Fruit fly (Drosophila melanogaster) whole organism, embryonic: ENCODE data around the gene CG2816.

Experiments used
- ATbp ChIP-seq: fragments of 200-800 bp; sonication (Bioruptor generic); optimal IDR thresholded peaks from 2 replicates; lab custom pipeline; 2017; ENCODE audit warnings: missing biosample characterization, mild to moderate bottlenecking, missing genetic modification characterization, missing genetic modification reagents
- BEAF-32 ChIP-seq: fragments of 200-800 bp; sonication (Bioruptor generic); optimal IDR thresholded peaks from 3 replicates; lab custom pipeline; 2017; ENCODE audit warnings: missing biosample characterization, missing genetic modification characterization, mild to moderate bottlenecking, moderate library complexity, missing genetic modification reagents
- C15 ChIP-seq: fragments of 200-800 bp; sonication (Bioruptor generic); IDR thresholded peaks from 3 replicates; pipeline ENCODE4 v1.3.6; 2022; ENCODE audit warnings: missing biosample characterization, missing genetic modification characterization
- CG1024 ChIP-seq: fragments of 200-800 bp; sonication (Bioruptor generic); IDR thresholded peaks from 2 replicates; pipeline ENCODE4 v1.3.6; 2022; ENCODE audit warnings: missing biosample characterization, missing genetic modification characterization
- CG10431 ChIP-seq: fragments of 200-800 bp; sonication (Bioruptor generic); optimal IDR thresholded peaks from 3 replicates; lab custom pipeline; 2018; ENCODE audit warnings: missing biosample characterization, mild to moderate bottlenecking, missing genetic modification characterization
- CG11085 ChIP-seq: fragments of 200-800 bp; sonication (Bioruptor generic); IDR thresholded peaks from 2 replicates; pipeline ENCODE4 v1.3.6; 2022; ENCODE audit warnings: missing biosample characterization, missing genetic modification characterization
- CG11093 ChIP-seq: fragments of 200-800 bp; sonication (Bioruptor generic); IDR thresholded peaks from 3 replicates; pipeline ENCODE4 v1.3.6; 2022; ENCODE audit warnings: missing biosample characterization, missing genetic modification characterization
- CG12299 ChIP-seq: fragments of 200-800 bp; sonication (Bioruptor generic); optimal IDR thresholded peaks from 2 replicates; lab custom pipeline; 2018; ENCODE audit warnings: missing biosample characterization, mild to moderate bottlenecking, missing genetic modification characterization
- CG12391 ChIP-seq: fragments of 200-800 bp; sonication (Bioruptor generic); optimal IDR thresholded peaks from 3 replicates; lab custom pipeline; 2018; ENCODE audit warnings: missing biosample characterization, mild to moderate bottlenecking, missing genetic modification characterization, moderate library complexity
- CG1832 ChIP-seq: fragments of 200-800 bp; sonication (Bioruptor generic); optimal IDR thresholded peaks from 2 replicates; lab custom pipeline; 2017; ENCODE audit warnings: missing biosample characterization, mild to moderate bottlenecking, missing genetic modification characterization, inconsistent platforms
- CG2202 ChIP-seq: fragments of 200-800 bp; sonication (Bioruptor generic); optimal IDR thresholded peaks from 2 replicates; lab custom pipeline; 2018; ENCODE audit warnings: missing biosample characterization, mild to moderate bottlenecking, missing genetic modification characterization
- CG31441 ChIP-seq: fragments of 200-800 bp; sonication (Bioruptor generic); IDR thresholded peaks from 2 replicates; pipeline ENCODE4 v1.3.6; 2022; ENCODE audit warnings: missing biosample characterization, missing genetic modification characterization
- CG32772 ChIP-seq: fragments of 200-800 bp; sonication (Bioruptor generic); IDR thresholded peaks from 2 replicates; pipeline ENCODE4 v1.3.6; 2022; ENCODE audit warnings: missing biosample characterization, missing genetic modification characterization
- CG33557 ChIP-seq: fragments of 200-800 bp; sonication (Bioruptor generic); optimal IDR thresholded peaks from 2 replicates; lab custom pipeline; 2019; ENCODE audit warnings: missing biosample characterization, mild to moderate bottlenecking, missing genetic modification characterization, moderate library complexity
- CG4820 ChIP-seq: fragments of 200-800 bp; sonication (Bioruptor generic); optimal IDR thresholded peaks from 3 replicates; lab custom pipeline; 2016; ENCODE audit warnings: missing biosample characterization, missing genetic modification characterization
- CG6689 ChIP-seq: fragments of 200-800 bp; sonication (Bioruptor generic); IDR thresholded peaks from 2 replicates; pipeline ENCODE4 v1.3.6; 2022; ENCODE audit warnings: missing biosample characterization, missing genetic modification characterization
- CG6854 ChIP-seq: fragments of 200-800 bp; sonication (Bioruptor generic); optimal IDR thresholded peaks from 3 replicates; lab custom pipeline; 2017; ENCODE audit warnings: missing biosample characterization, mild to moderate bottlenecking, missing genetic modification characterization
- CG7372 ChIP-seq: fragments of 200-800 bp; sonication (Bioruptor generic); IDR thresholded peaks from 2 replicates; pipeline ENCODE4 v1.3.6; 2022; ENCODE audit warnings: missing biosample characterization, missing genetic modification characterization
- CG7987 ChIP-seq: fragments of 200-800 bp; sonication (Bioruptor generic); optimal IDR thresholded peaks from 2 replicates; lab custom pipeline; 2018; ENCODE audit warnings: missing biosample characterization, mild to moderate bottlenecking, missing genetic modification characterization, moderate library complexity
- CG9817 ChIP-seq: fragments of 200-800 bp; sonication (Bioruptor generic); optimal IDR thresholded peaks from 2 replicates; lab custom pipeline; 2018; ENCODE audit warnings: missing biosample characterization, mild to moderate bottlenecking, missing genetic modification characterization, moderate library complexity
- Chrac-16 ChIP-seq: fragments of 200-800 bp; sonication (Bioruptor generic); optimal IDR thresholded peaks from 3 replicates; lab custom pipeline; 2016; ENCODE audit warnings: missing biosample characterization, missing genetic modification characterization
- D19A ChIP-seq: fragments of 200-800 bp; optimal IDR thresholded peaks from 3 replicates; lab custom pipeline; 2019; ENCODE audit warnings: missing biosample characterization, mild to moderate bottlenecking, missing genetic modification characterization, moderate library complexity
- E2f1 ChIP-seq: fragments of 200-800 bp; sonication (Bioruptor generic); IDR thresholded peaks from 2 replicates; pipeline ENCODE4 v1.3.6; 2022; ENCODE audit warnings: missing biosample characterization, missing genetic modification characterization
- GATAe ChIP-seq: fragments of 200-800 bp; sonication (Bioruptor generic); conservative IDR thresholded peaks from 2 replicates; pipeline ENCODE4 v1.3.6; 2022; ENCODE audit warnings: missing biosample characterization, missing genetic modification characterization
- Lpt ChIP-seq: fragments of >200 bp; optimal IDR thresholded peaks from 2 replicates; lab custom pipeline; 2018; ENCODE audit warnings: missing biosample characterization, missing genetic modification characterization
- MTF-1 ChIP-seq: fragments of 200-800 bp; sonication (Bioruptor generic); optimal IDR thresholded peaks from 2 replicates; lab custom pipeline; 2018; ENCODE audit warnings: missing biosample characterization, mild to moderate bottlenecking, missing genetic modification characterization, borderline replicate concordance
- Neu2 ChIP-seq: fragments of 200-800 bp; sonication (Bioruptor generic); optimal IDR thresholded peaks from 3 replicates; lab custom pipeline; 2016; ENCODE audit warnings: missing biosample characterization, missing genetic modification characterization, borderline replicate concordance
- NfI ChIP-seq: fragments of 200-800 bp; sonication (Bioruptor generic); optimal IDR thresholded peaks from 3 replicates; lab custom pipeline; 2018; ENCODE audit warnings: missing biosample characterization, mild to moderate bottlenecking, missing genetic modification characterization, moderate library complexity
- Usf ChIP-seq: fragments of 200-800 bp; sonication (Bioruptor generic); optimal IDR thresholded peaks from 2 replicates; lab custom pipeline; 2017; ENCODE audit warnings: missing genotype, missing biosample characterization, missing genetic modification characterization
- dati ChIP-seq: fragments of 200-800 bp; sonication (Bioruptor generic); IDR thresholded peaks from 2 replicates; pipeline ENCODE4 v1.3.6; 2022; ENCODE audit warnings: missing biosample characterization, missing genetic modification characterization
- dm ChIP-seq: fragments of 200-800 bp; sonication (Bioruptor generic); optimal IDR thresholded peaks from 3 replicates; lab custom pipeline; 2016; ENCODE audit warnings: missing biosample characterization, missing genetic modification characterization
- dmrt11E ChIP-seq: fragments of 200-800 bp; sonication (Bioruptor generic); optimal IDR thresholded peaks from 3 replicates; lab custom pipeline; 2018; ENCODE audit warnings: missing biosample characterization, mild to moderate bottlenecking, missing genetic modification characterization, moderate library complexity
- fd102C ChIP-seq: fragments of 200-800 bp; sonication (Bioruptor generic); optimal IDR thresholded peaks from 2 replicates; lab custom pipeline; 2018; ENCODE audit warnings: missing biosample characterization, mild to moderate bottlenecking, missing genetic modification characterization, moderate library complexity
- fd3F ChIP-seq: fragments of 200-800 bp; sonication (Bioruptor generic); optimal IDR thresholded peaks from 2 replicates; lab custom pipeline; 2018; ENCODE audit warnings: missing biosample characterization, mild to moderate bottlenecking, missing genetic modification characterization, moderate library complexity
- gce ChIP-seq: fragments of 200-800 bp; sonication (Bioruptor generic); IDR thresholded peaks from 3 replicates; pipeline ENCODE4 v1.3.6; 2022; ENCODE audit warnings: missing biosample characterization, missing genetic modification characterization
- her ChIP-seq: fragments of 200-800 bp; sonication (Bioruptor generic); optimal IDR thresholded peaks from 2 replicates; lab custom pipeline; 2016; ENCODE audit warnings: missing biosample characterization, missing genetic modification characterization
- knrl ChIP-seq: fragments of 200-800 bp; sonication (Bioruptor generic); IDR thresholded peaks from 3 replicates; pipeline ENCODE4 v1.3.6; 2022; ENCODE audit warnings: missing biosample characterization, missing genetic modification characterization; ENCODE audit not compliant: partially characterized antibody
- nau ChIP-seq: fragments of 200-800 bp; sonication (Bioruptor generic); optimal IDR thresholded peaks from 3 replicates; lab custom pipeline; 2017; ENCODE audit warnings: missing biosample characterization, mild to moderate bottlenecking, missing genetic modification characterization, missing genetic modification reagents
- nom ChIP-seq: fragments of 200-800 bp; sonication (Bioruptor generic); optimal IDR thresholded peaks from 2 replicates; lab custom pipeline; 2017; ENCODE audit warnings: missing biosample characterization, missing genetic modification characterization, mild to moderate bottlenecking, moderate library complexity, missing genetic modification reagents
- prd ChIP-seq, 3 experiments: fragments of >200 bp in 2 of 3; fragments of 200-800 bp in 1 of 3; sonication (Bioruptor generic) in 1 of 3; optimal IDR thresholded peaks in 2 of 3; IDR thresholded peaks in 1 of 3; 2 replicates in 2 of 3; 3 replicates in 1 of 3; pipeline versions ENCODE4 v1.3.6 to Lab custom; 2017 to 2022; ENCODE audit warnings: missing biosample characterization in 1 of 3, missing genetic modification characterization in 1 of 3
- rib ChIP-seq: fragments of 200-800 bp; sonication (Bioruptor generic); IDR thresholded peaks from 2 replicates; pipeline ENCODE4 v1.3.6; 2022; ENCODE audit warnings: missing biosample characterization, missing genetic modification characterization
- row ChIP-seq: fragments of 200-800 bp; sonication (Bioruptor generic); IDR thresholded peaks from 3 replicates; pipeline ENCODE4 v1.3.6; 2022; ENCODE audit warnings: missing biosample characterization, missing genetic modification characterization
- sens ChIP-seq: fragments of 200-800 bp; sonication (Bioruptor generic); peaks from one replicate; lab custom pipeline; 2016; ENCODE audit warnings: missing biosample characterization, missing genetic modification characterization
- slou ChIP-seq: fragments of 200-800 bp; sonication (Bioruptor generic); optimal IDR thresholded peaks from 3 replicates; lab custom pipeline; 2016; ENCODE audit warnings: missing biosample characterization, missing genetic modification characterization
- sna ChIP-seq: fragments of 200-800 bp; sonication (Bioruptor generic); IDR thresholded peaks from 2 replicates; pipeline ENCODE4 v1.3.6; 2022; ENCODE audit warnings: missing biosample characterization, missing genetic modification characterization; ENCODE audit not compliant: partially characterized antibody
- ssp ChIP-seq: fragments of 200-800 bp; sonication (Bioruptor generic); IDR thresholded peaks from 2 replicates; pipeline ENCODE4 v1.3.6; 2022; ENCODE audit warnings: missing biosample characterization, missing genetic modification characterization
- ttk ChIP-seq: fragments of 200-800 bp; sonication (Bioruptor generic); IDR thresholded peaks from 2 replicates; pipeline ENCODE4 v2.1.2; 2022; ENCODE audit warnings: missing biosample characterization, missing genetic modification characterization
- tx ChIP-seq: fragments of 200-800 bp; sonication (Bioruptor generic); optimal IDR thresholded peaks from 2 replicates; lab custom pipeline; 2016; ENCODE audit warnings: missing biosample characterization, missing genetic modification characterization
- zf30C ChIP-seq: fragments of 200-800 bp; sonication (Bioruptor generic); optimal IDR thresholded peaks from 3 replicates; lab custom pipeline; 2018; ENCODE audit warnings: missing biosample characterization, mild to moderate bottlenecking, missing genetic modification characterization

CG2816 gene

dm6 chr2L:3685139-3685851 lies 18.2 kb upstream of the CG2816 start (continued):
- TF ChIP-seq nau (GFP tag; lab: Kevin White, UChicago) (no peak), tx (GFP tag; lab: Kevin White, UChicago) (no peak), dmrt11E (tag; lab: Kevin White, UChicago) (peak; percentile 65), knrl (GFP tag; lab: Robert Waterston, UW) (no peak), dm (no peak), slou (no peak), C15 (GFP tag; lab: Robert Waterston, UW) (no peak), CG33557 (GFP tag; lab: Kevin White, UChicago) (peak; percentile 10), CG31441 (GFP tag; lab: Robert Waterston, UW) (0 out of 2 replicates have a peak, but pooled peaks have one; percentile 25), CG32772 (GFP tag; lab: Robert Waterston, UW) (no peak), Neu2 (GFP tag; lab: Kevin White, UChicago) (no peak), row (GFP tag; lab: Robert Waterston, UW) (peak; percentile 37; the same call in 1 of the 3 replicates), her (GFP tag; lab: Kevin White, UChicago) (no peak), nom (GFP tag; lab: Kevin White, UChicago) (no peak), CG11093 (no peak), MTF-1 (GFP tag; lab: Kevin White, UChicago) (no peak), CG6854 (GFP tag; lab: Kevin White, UChicago) (no peak), BEAF-32 (GFP tag; lab: Kevin White, UChicago) (no peak), E2f1 (GFP tag; lab: Robert Waterston, UW) (no peak), dati (GFP tag; lab: Robert Waterston, UW) (no peak), gce (GFP tag; lab: Robert Waterston, UW) (no peak), CG1832 (peak; percentile 59), D19A (no peak), rib (GFP tag; lab: Robert Waterston, UW) (no peak), CG6689 (0 out of 2 replicates have a peak, but pooled peaks have one; percentile 16), fd3F (GFP tag; lab: Kevin White, UChicago) (no peak), CG7372 (GFP tag; lab: Robert Waterston, UW) (no peak), ssp (GFP tag; lab: Robert Waterston, UW) (no peak), zf30C (GFP tag; lab: Kevin White, UChicago) (no peak), CG1024 (GFP tag; lab: Robert Waterston, UW) (peak; percentile 6; the same call in 1 of the 2 replicates), CG9817 (tag; lab: Kevin White, UChicago) (no peak), CG4820 (GFP tag; lab: Kevin White, UChicago) (peak; percentile 27), CG7987 (no peak), CG12391 (tag; lab: Kevin White, UChicago) (peak; percentile 27), ttk (GFP tag; lab: Robert Waterston, UW) (peak; percentile 22; the same call in 1 of the 2 replicates), CG12299 (tag; lab: Kevin White, UChicago) (no peak), ATbp (GFP tag; lab: Kevin White, UChicago) (peak; percentile 5), fd102C (GFP tag; lab: Kevin White, UChicago) (no peak), Usf (GFP tag; lab: Kevin White, UChicago) (no peak), Chrac-16 (GFP tag; lab: Kevin White, UChicago) (peak; percentile 19), Lpt (GFP tag; lab: Kevin White, UChicago) (no peak), CG11085 (no peak), CG2202 (tag; lab: Kevin White, UChicago) (peak; percentile 3), sna (no peak), CG10431 (no peak), GATAe (no peak), NfI (no peak), sens (GFP tag; lab: Kevin White, UChicago) (peak; percentile 84), prd (optimal IDR thresholded peaks at IDR 0.05; lab: Kevin White, UChicago) (no peak), prd (GFP tag; IDR thresholded peaks at IDR 0.05; lab: Robert Waterston, UW) (peak; percentile 62; the same call in 2 of the 3 replicates)
